Fruit fly (Drosophila melanogaster): ENCODE results near the gene CG10565.
A peak's percentile ranks its signal among the peaks of the same experiment; 100 is the strongest.

Gene CG10565

dm6 chr3L:21130839-21131410 is 5.2 kb downstream of the CG10565 start, which contains the start of gene ko (continued):
- TF ChIP-seq Trl (optimal IDR thresholded peaks at IDR 0.05) (no peak), Trl (GFP tag; optimal IDR thresholded peaks at IDR 0.05) (peak; percentile 19), CG8944 (GFP tag; optimal IDR thresholded peaks at IDR 0.05) (peak; percentile 4), Poxn (GFP tag; IDR thresholded peaks at IDR 0.05) (no peak), esg (GFP tag; conservative IDR thresholded peaks at IDR 0.05) (no peak), CG14965 (GFP tag; optimal IDR thresholded peaks at IDR 0.05; ENCODE audit: borderline replicate concordance) (no peak), Sry-β (GFP tag; optimal IDR thresholded peaks at IDR 0.05) (no peak), CG13296 (GFP tag; optimal IDR thresholded peaks at IDR 0.05) (peak; percentile 3), tll (GFP tag; optimal IDR thresholded peaks at IDR 0.05) (no peak), stc (GFP tag; IDR thresholded peaks at IDR 0.05) (peak; percentile 66; the same call in 1 of the 2 replicates), Med (GFP tag) (peak; percentile 76), Six4 (GFP tag; optimal IDR thresholded peaks at IDR 0.05) (peak; percentile 15), org-1 (GFP tag; optimal IDR thresholded peaks at IDR 0.05) (peak; percentile 29), Adf1 (GFP tag; IDR thresholded peaks at IDR 0.05) (no peak), CG5245 (GFP tag; optimal IDR thresholded peaks at IDR 0.05) (no peak), Dp (GFP tag; optimal IDR thresholded peaks at IDR 0.05) (peak; percentile 52), Camta (GFP tag; optimal IDR thresholded peaks at IDR 0.05) (no peak), CG12942 (GFP tag; optimal IDR thresholded peaks at IDR 0.05) (no peak), CG1832 (GFP tag; optimal IDR thresholded peaks at IDR 0.05) (no peak), MTF-1 (GFP tag; optimal IDR thresholded peaks at IDR 0.05; ENCODE audit: borderline replicate concordance) (peak; percentile 74), peb (GFP tag; IDR thresholded peaks at IDR 0.05) (no peak), stwl (tag; optimal IDR thresholded peaks at IDR 0.05) (no peak), fu2 (GFP tag; optimal IDR thresholded peaks at IDR 0.05) (no peak), CG43689 (GFP tag; IDR thresholded peaks at IDR 0.05) (no peak), CG1529 (GFP tag; optimal IDR thresholded peaks at IDR 0.05) (peak; percentile 64), emc (GFP tag; optimal IDR thresholded peaks at IDR 0.05) (peak; percentile 4), bowl (GFP tag; IDR thresholded peaks at IDR 0.05) (no peak), kay (GFP tag; optimal IDR thresholded peaks at IDR 0.05) (no peak), CG12104 (GFP tag; optimal IDR thresholded peaks at IDR 0.05) (no peak), prd (optimal IDR thresholded peaks at IDR 0.05) (no peak), prd (GFP tag; IDR thresholded peaks at IDR 0.05) (no peak), CG17385 (GFP tag; optimal IDR thresholded peaks at IDR 0.05) (peak; percentile 27), CG4424 (GFP tag; optimal IDR thresholded peaks at IDR 0.05) (no peak), CG17912 (GFP tag; optimal IDR thresholded peaks at IDR 0.05) (no peak), Dref (GFP tag; IDR thresholded peaks at IDR 0.05) (no peak), Mrtf (GFP tag; IDR thresholded peaks at IDR 0.05) (no peak), ATbp (GFP tag; optimal IDR thresholded peaks at IDR 0.05) (peak; percentile 77), CG6254 (GFP tag; optimal IDR thresholded peaks at IDR 0.05) (peak; percentile 59), cwo (GFP tag; optimal IDR thresholded peaks at IDR 0.05) (no peak), nom (GFP tag; optimal IDR thresholded peaks at IDR 0.05) (peak; percentile 9), danr (GFP tag; IDR thresholded peaks at IDR 0.05) (no peak), Hr78 (GFP tag; optimal IDR thresholded peaks at IDR 0.05) (no peak), ems (GFP tag; optimal IDR thresholded peaks at IDR 0.05) (no peak), bsh (GFP tag; optimal IDR thresholded peaks at IDR 0.05) (peak in 1 of 2 experiments; percentile 63), CG9437 (GFP tag; optimal IDR thresholded peaks at IDR 0.05) (no peak), aop (GFP tag; IDR thresholded peaks at IDR 0.05) (no peak), HmgD (GFP tag; optimal IDR thresholded peaks at IDR 0.05) (no peak), lola (GFP tag; optimal IDR thresholded peaks at IDR 0.05) (no peak), CG5180 (GFP tag; optimal IDR thresholded peaks at IDR 0.05) (peak; percentile 99), exex (tag; optimal IDR thresholded peaks at IDR 0.05) (no peak)

Data from whole organism, embryonic.